Worm (Caenorhabditis elegans) whole organism, dauer: ENCODE measurements around the gene glr-1.

ENCODE experiments used
- unc-62 ChIP-seq: sonication (generic microtip); optimal IDR thresholded peaks from 2 replicates; lab custom pipeline; 2017; ENCODE audit warnings: missing biosample characterization, missing genetic modification reagents, missing genetic modification characterization

Gene glr-1

DNA sequence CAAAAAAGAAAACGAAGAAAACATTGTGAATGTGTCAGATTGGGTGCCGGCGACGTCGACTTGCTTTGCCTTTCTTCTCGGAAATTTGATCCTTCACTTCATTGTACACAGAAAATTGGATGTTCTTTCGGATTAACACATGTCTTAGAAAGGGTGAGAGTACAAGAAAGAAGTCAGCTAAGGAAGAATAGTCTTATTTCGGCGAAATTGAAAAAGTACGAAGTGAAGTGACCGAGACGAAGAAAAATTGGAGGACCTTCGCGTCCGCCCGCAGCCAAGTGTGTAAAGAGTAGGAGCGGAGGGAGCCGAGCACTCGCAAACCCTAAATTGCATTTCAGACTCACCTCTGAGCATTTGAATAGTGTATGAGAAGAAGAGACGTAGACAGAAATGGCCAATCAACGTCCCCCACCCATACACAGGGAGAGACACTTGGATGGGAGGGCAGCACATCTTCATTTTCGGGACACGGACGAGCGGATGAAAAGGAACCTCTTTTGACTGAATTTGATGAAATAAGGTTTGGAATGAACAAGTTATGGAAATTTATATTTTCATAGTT lies at the start of gene glr-1:
TSS of gene glr-1 (minus strand) at position 51 of the 562 bp plus-strand sequence.
- no peak for TF ChIP-seq unc-62 (GFP tag; lab: Kevin White, UChicago)

DNA sequence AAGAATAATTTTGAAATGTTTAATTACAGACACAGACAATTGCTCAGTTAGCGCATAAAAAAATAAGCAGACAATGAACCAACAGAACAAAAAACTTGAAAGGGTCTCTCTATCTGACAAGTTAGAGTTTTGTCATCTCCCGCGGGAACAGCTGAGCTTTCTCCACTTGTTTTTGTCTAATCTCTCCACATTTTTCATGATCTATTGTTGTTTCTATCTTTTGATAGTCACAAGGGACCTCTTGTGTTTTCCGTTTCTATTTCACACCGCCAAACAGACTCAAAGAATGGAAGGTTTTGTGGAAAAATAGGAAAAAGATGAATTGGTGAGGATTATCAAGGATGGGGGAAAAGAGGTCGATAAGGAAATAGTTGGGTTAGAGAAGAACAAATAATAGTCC lies 48.4 kb upstream of the glr-1 start:
- TF ChIP-seq unc-62 (GFP tag; lab: Kevin White, UChicago) = no peak

DNA sequence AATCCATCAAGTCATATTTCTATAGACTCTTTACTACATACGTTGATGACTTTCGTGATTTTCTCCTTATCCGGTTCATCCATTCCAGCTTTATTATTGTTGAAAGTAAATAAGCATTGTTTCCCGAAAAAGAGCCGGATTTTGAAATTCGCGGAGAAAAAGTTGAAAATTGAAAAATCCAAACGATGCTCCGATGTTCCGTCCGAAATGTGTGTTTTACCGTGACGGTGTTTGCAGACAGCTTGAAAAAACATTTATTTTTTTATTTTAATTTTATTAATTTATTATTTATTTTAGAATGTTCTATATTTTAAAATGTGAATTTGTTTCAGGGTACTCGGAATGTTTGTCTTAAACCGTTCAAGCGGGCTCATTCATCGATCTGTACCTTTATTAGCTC lies 42.4 kb upstream of the glr-1 start, which contains the start of gene dnj-10:
TSS of gene dnj-10 (plus strand) at position 333 of the 400 bp plus-strand sequence.
- TF ChIP-seq unc-62 (GFP tag; lab: Kevin White, UChicago) = no peak

DNA sequence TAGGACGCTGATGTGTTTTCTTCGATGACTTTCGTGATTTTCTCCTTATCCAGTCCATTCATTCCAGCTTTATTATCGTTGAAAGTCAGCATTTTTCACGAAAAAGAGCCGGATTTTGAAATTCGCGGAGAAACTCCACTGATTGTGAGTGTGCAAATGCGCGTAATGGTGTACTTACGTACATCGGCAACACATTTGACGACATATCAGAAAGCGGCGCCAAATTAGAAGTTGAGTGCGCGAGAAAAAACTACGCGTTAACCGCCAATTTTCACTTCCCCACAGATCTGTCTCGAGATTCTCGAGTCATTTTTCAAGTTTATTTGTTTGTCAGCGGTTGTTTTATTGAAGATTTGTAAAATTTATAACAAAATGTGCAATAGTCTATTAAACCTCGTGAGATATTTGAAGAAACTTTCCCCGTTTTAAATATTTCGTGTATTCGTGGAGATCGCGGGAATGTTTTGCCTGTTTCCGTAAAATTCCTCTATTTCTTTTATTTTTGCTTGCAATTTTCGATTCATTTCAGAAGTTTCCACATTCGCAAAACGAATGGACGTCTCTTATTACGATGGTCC lies 40.1 kb upstream of the glr-1 start, which contains the start of the genes polk-1 and gpr-1:
TSS of gene polk-1 (minus strand) at position 186 of the 578 bp plus-strand sequence.
TSS of gene gpr-1 (plus strand) at position 528 of the 578 bp plus-strand sequence.
- no peak for TF ChIP-seq unc-62 (GFP tag; lab: Kevin White, UChicago)

ce11 chrIII:8625125-8625524 lies 36.7 kb upstream of the glr-1 start:
- TF ChIP-seq unc-62 (GFP tag; lab: Kevin White, UChicago) = no peak

- no peak for TF ChIP-seq unc-62 (GFP tag; lab: Kevin White, UChicago)
Observed at ce11 chrIII:8622435-8622834, 34.0 kb upstream of the glr-1 start, which contains the start of gene ceh-16. ceh-16 (plus strand) TSS chrIII:8622735.

ce11 chrIII:8621982-8622381 lies 33.5 kb upstream of the glr-1 start:
- TF ChIP-seq unc-62 (GFP tag; lab: Kevin White, UChicago) = no peak

- TF ChIP-seq unc-62 (GFP tag; lab: Kevin White, UChicago) = no peak
Observed at ce11 chrIII:8621002-8621401, 32.6 kb upstream of the glr-1 start.

DNA sequence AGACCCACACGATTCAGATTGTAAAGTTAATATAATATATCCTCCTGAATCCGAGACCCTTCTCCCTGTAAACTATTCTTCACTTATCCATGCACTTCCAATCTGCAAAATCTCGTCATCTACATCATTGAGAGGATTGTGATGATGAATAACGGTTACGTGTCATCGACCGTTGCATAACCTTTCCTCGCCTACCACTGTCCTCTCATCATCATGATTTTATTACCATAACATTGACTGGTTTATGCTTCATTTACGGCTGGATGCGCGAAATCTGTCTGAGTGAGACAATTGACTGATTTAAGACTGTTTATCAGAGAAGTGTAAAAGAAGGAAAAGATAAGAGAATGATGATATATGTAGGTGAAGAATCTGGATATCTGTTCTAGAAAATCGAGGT lies 31.8 kb upstream of the glr-1 start:
- no peak for TF ChIP-seq unc-62 (GFP tag; lab: Kevin White, UChicago)

- TF ChIP-seq unc-62 (GFP tag; lab: Kevin White, UChicago) = no peak
Observed at ce11 chrIII:8618412-8618960, 30.0 kb upstream of the glr-1 start, which contains the start of gene C13G5.2. C13G5.2 (minus strand) TSS chrIII:8618462.

DNA sequence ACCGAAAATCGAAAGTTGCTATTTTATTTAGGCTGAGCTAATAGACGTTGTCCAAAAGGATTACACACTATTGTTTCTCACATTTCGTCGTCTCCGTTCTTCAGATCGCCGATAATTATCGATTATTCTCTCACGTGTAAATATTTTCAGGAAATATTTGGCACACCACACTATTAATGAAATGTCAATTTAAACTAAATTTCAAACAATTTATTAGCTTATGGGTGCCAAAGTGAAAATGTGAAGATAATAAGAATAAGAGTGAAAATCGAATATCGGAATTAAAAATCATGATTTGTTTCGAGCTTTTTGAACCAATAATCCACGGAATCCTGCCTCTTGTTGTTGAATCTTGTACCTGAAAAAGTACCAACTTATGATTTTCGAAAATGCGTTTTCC lies 28.1 kb upstream of the glr-1 start, which contains the start of gene C06E1.11:
TSS of gene C06E1.11 (minus strand) at position 101 of the 400 bp plus-strand sequence.
- TF ChIP-seq unc-62 (GFP tag; lab: Kevin White, UChicago) = no peak

DNA sequence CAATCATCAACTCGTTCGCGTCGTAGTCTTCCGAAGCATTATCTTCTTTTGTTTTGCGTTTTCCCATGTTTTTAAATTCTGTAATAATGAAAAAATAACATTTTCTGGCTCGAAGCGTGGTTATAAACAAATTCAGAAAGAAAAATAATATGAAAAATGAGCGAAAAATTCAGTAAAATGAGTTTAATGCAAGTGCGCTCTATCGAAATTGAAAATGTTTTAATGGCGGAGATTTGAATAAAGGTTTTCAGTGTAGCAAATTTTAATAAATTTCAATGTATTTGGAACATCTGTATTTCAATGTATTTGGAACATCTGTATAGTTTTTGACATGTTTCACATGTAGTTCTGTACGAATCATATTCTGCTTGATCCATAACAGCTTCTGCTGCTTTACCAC lies 26.0 kb upstream of the glr-1 start, which contains the start of gene rha-2:
TSS of gene rha-2 (minus strand) at position 80 of the 400 bp plus-strand sequence.
- TF ChIP-seq unc-62 (GFP tag; lab: Kevin White, UChicago) = no peak

DNA sequence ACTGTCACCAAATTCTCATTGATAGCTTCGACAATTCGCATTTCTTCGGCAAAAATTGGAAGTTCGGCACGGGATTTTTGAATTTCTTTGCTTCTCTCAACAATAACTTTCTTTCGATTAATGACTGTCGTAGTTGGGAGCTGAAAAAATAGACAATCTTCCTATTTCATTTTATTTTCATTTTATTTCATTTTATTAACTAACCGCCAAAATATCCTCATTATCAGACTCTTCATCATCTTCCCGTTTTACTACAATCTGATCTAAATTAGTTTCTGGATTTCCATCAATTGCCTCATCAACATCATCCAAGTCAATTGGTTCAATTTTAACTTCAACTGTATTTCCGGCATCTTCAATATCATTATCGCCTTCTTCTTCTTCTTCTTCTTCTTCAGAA lies 25.1 kb upstream of the glr-1 start:
- no peak for TF ChIP-seq unc-62 (GFP tag; lab: Kevin White, UChicago)

- no peak for TF ChIP-seq unc-62 (GFP tag; lab: Kevin White, UChicago)
Observed at ce11 chrIII:8611282-8611681, 22.8 kb upstream of the glr-1 start.

- TF ChIP-seq unc-62 (GFP tag; lab: Kevin White, UChicago) = no peak
Observed at ce11 chrIII:8609683-8610082, 21.2 kb upstream of the glr-1 start, which contains the start of gene C06E1.9. C06E1.9 (minus strand) TSS chrIII:8609783.

DNA sequence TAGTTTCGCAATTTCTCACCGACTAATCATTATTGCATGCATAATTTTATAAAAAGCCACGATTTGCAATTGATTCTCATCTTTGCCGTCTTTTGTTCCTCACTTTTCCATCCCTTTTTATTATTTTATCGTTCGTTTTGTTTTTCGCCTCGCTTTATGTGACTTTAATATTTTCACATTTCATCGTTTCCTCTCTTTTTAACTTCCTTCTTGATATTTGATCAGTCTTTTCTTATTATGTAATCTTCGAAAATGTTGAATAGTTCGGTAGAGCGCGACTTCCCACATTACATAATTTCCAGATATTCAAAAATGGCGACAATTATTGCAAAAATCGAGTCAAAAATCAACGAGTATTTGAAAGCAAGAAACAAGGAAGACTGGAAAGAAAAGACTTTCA lies 17.1 kb upstream of the glr-1 start, which contains the start of gene C06E1.1:
TSS of gene C06E1.1 (plus strand) at position 301 of the 400 bp plus-strand sequence.
- no peak for TF ChIP-seq unc-62 (GFP tag; lab: Kevin White, UChicago)
